Worm (Caenorhabditis elegans) whole organism, L4 larva: ENCODE measurements around the gene E02C12.11.

Source experiments
- T20F7.1 ChIP-seq: fragments of 200-800 bp; sonication (Bioruptor generic); optimal IDR thresholded peaks from 2 replicates; lab custom pipeline; 2018; ENCODE audit warnings: mild to moderate bottlenecking, missing genetic modification characterization, missing compliant biosample characterization
- aha-1 ChIP-seq: fragments of 150-350 bp; peaks from one replicate; lab custom pipeline; 2014; ENCODE audit warnings: missing biosample characterization, missing genetic modification characterization
- nhr-10 ChIP-seq: fragments of 150-350 bp; optimal IDR thresholded peaks from 2 replicates; lab custom pipeline; 2014; ENCODE audit warnings: missing biosample characterization, missing genetic modification characterization
- nhr-6 ChIP-seq: fragments of 150-350 bp; optimal IDR thresholded peaks from 2 replicates; lab custom pipeline; 2014; ENCODE audit warnings: missing biosample characterization, missing genetic modification characterization
- nhr-76 ChIP-seq: fragments of 150-350 bp; optimal IDR thresholded peaks from 2 replicates; lab custom pipeline; 2014; ENCODE audit warnings: missing biosample characterization, missing genetic modification characterization

DNA sequence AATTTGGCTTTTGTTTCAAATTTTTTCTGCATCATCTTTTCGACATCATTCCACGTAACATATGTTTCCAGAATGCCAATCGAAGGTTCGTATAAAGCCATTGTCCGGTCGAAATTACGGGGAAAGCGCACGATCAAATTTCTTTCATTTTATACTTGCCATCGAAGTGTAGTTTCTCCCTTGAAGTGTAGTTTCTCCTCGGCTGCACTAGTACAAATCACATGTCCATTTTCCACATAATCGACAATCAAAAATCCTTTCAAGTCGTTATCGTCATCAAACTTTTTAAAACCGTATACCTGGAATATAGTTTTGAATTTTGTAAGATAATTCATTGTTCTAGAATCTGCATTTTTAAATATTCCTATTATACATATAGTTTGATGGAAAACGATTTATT, 4.3 kb downstream of the E02C12.11 start, which contains the start of gene E02C12.9:
- no peak for TF ChIP-seq nhr-76 (tag; lab: Kevin White, UChicago)
- no peak for TF ChIP-seq aha-1 (tag; lab: Kevin White, UChicago)
- TF ChIP-seq nhr-6 (tag; lab: Kevin White, UChicago) = no peak
- no peak for TF ChIP-seq nhr-10 (tag; lab: Kevin White, UChicago)
- TF ChIP-seq T20F7.1 (GFP tag; lab: Kevin White, UChicago) = no peak
